Worm (Caenorhabditis elegans) whole organism, early embryonic: ENCODE data around the gene prp-21.

Source experiments
- ama-1 ChIP-seq: fragments of 150-350 bp; optimal IDR thresholded peaks from 2 replicates; lab custom pipeline; 2014
- ceh-36 ChIP-seq: sonication (generic microtip); optimal IDR thresholded peaks from 2 replicates; lab custom pipeline; 2016; ENCODE audit warnings: missing genetic modification characterization, inconsistent platforms, missing compliant biosample characterization
- hnd-1 ChIP-seq: sonication (generic microtip); optimal IDR thresholded peaks from 2 replicates; lab custom pipeline; 2016; ENCODE audit warnings: missing genetic modification characterization, missing compliant biosample characterization
- sea-1 ChIP-seq: fragments of 200-800 bp; sonication (Bioruptor generic); conservative IDR thresholded peaks from 2 replicates; pipeline ENCODE4 v1.3.6; 2022; ENCODE audit warnings: missing genetic modification characterization, missing compliant biosample characterization
- tbx-37 ChIP-seq: fragments of 200-800 bp; sonication (Bioruptor generic); conservative IDR thresholded peaks from 2 replicates; pipeline ENCODE4 v1.3.6; 2022; ENCODE audit warnings: missing genetic modification reagents, missing genetic modification characterization, missing compliant biosample characterization
- tra-4 ChIP-seq: sonication (generic microtip); optimal IDR thresholded peaks from 2 replicates; lab custom pipeline; 2017; ENCODE audit warnings: missing genetic modification characterization, missing compliant biosample characterization

DNA sequence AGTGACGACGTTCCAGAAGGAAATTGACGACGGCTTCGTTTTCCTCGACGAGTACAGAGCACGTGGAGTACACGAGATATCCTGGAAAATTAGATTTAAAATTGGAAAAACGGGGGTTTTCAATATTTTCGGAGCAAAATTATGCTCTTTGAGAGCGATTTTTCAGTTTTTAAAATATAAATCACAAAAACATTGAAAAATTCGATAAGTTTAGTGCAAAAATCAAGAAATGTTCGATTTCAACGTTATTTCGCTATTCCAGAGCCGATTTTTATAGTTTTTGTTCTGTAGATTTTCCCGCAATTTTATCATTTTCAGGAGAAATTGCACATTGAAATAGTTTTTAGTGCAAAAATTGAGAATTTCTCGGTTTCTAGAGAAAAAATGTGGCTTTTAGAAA, 11.5 kb upstream of the prp-21 start, which contains the start of gene W07E6.5:
- no peak for TF ChIP-seq hnd-1
- no peak for TF ChIP-seq ceh-36 (tag; lab: Kevin White, UChicago)
- no peak for TF ChIP-seq sea-1 (GFP tag; lab: Robert Waterston, UW)
- TF ChIP-seq tra-4 (tag; lab: Kevin White, UChicago) = no peak
- no peak for TF ChIP-seq tbx-37 (GFP tag; lab: Robert Waterston, UW)
- TF ChIP-seq ama-1 = no peak
